Worm (Caenorhabditis elegans) whole organism, midembryonic: ENCODE results near the gene sip-1.

Experiments used
- T22C8.4 ChIP-seq: fragments of 200-800 bp; sonication (Bioruptor generic); IDR thresholded peaks from 2 replicates; pipeline ENCODE4 v1.3.6; 2022; ENCODE audit warnings: missing genetic modification characterization, missing compliant biosample characterization
- cog-1 ChIP-seq: sonication (generic microtip); optimal IDR thresholded peaks from 2 replicates; lab custom pipeline; 2016; ENCODE audit warnings: missing genetic modification characterization, missing compliant biosample characterization
- flt-1 ChIP-seq: fragments of 200-800 bp; sonication (Bioruptor generic); IDR thresholded peaks from 2 replicates; pipeline ENCODE4 v1.3.6; 2022; ENCODE audit warnings: missing genetic modification characterization, missing compliant biosample characterization
- klf-2 ChIP-seq: fragments of 200-800 bp; sonication (Bioruptor generic); conservative IDR thresholded peaks from 2 replicates; pipeline ENCODE4 v1.3.6; 2022; ENCODE audit warnings: missing genetic modification reagents, missing genetic modification characterization, missing compliant biosample characterization
- med-1 ChIP-seq: sonication (generic microtip); optimal IDR thresholded peaks from 2 replicates; lab custom pipeline; 2017; ENCODE audit warnings: missing genetic modification characterization, mild to moderate bottlenecking, missing compliant biosample characterization, antibody characterized with exemption, missing genetic modification reagents; ENCODE audit not compliant: insufficient read depth
- ref-1 ChIP-seq: fragments of 200-800 bp; sonication (Bioruptor generic); conservative IDR thresholded peaks from 2 replicates; pipeline ENCODE4 v1.3.6; 2022; ENCODE audit warnings: missing genetic modification reagents, missing genetic modification characterization, missing compliant biosample characterization
- tab-1 ChIP-seq: fragments of 200-800 bp; sonication (Bioruptor generic); IDR thresholded peaks from 2 replicates; pipeline ENCODE4 v1.3.6; 2022; ENCODE audit warnings: missing genetic modification characterization, missing compliant biosample characterization
- ztf-23 ChIP-seq: fragments of 200-800 bp; sonication (Bioruptor generic); IDR thresholded peaks from 2 replicates; pipeline ENCODE4 v1.3.6; 2022; ENCODE audit warnings: missing genetic modification reagents, missing genetic modification characterization, missing compliant biosample characterization
- ztf-29 ChIP-seq: fragments of 200-800 bp; sonication (Bioruptor generic); IDR thresholded peaks from 2 replicates; pipeline ENCODE4 v1.3.6; 2022; ENCODE audit warnings: missing genetic modification reagents, missing genetic modification characterization, missing compliant biosample characterization

sip-1 gene

DNA sequence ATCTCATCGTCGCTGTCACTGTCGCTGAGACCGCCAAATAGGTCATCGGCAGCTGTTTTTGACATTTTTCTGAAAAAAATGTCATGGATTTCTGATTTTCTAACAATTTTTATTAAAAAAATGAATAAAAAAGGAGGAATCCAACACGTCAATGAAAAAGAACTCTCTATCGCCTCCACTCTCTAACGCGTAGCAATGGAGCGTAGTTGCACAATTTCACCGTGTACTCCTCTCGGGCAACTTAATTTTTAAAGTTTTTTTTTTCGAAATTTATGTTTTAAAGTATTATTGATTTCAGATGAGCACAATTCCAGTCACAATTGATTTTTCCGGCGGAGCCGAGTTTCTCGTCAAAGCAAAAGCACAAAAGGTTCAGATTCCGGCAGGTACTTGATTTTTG lies 1.4 kb downstream of the sip-1 start, which contains the start of the genes taf-11.3 and urm-1:
taf-11.3 (minus strand) TSS at position 69 of the 400 bp plus-strand sequence.
urm-1 (plus strand) TSS at position 299 of the 400 bp plus-strand sequence.
- TF ChIP-seq ztf-29 (GFP tag; lab: Robert Waterston, UW) = no peak
- TF ChIP-seq ref-1 (GFP tag; lab: Robert Waterston, UW) = no peak
- TF ChIP-seq ztf-23 = no peak
- TF ChIP-seq flt-1 (GFP tag; lab: Robert Waterston, UW) = no peak
- TF ChIP-seq T22C8.4 = no peak
- no peak for TF ChIP-seq klf-2
- no peak for TF ChIP-seq med-1 (GFP tag; lab: Kevin White, UChicago)
- TF ChIP-seq cog-1 (tag; lab: Kevin White, UChicago) = no peak
- no peak for TF ChIP-seq tab-1 (GFP tag; lab: Robert Waterston, UW)

DNA sequence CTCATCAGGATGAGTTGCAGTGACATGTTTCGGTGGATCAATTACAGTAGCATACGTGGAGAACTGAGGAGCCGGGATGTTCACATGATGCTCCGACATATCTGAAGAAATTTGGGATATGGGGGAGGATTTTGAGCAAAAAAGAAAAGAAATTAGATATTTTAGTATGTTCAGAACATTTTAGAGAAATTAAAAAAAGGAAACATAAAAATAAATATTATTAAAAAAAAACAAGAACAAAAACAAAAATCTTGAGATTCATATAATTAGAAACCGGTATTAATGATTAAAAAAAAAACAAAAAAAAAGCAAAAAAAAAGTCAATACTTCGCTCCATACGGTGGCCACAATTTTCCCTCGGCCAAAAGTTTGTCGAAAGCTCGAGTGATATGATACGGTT lies 2.8 kb downstream of the sip-1 start, which contains the start of gene rab-33:
rab-33 (minus strand) TSS at position 101 of the 400 bp plus-strand sequence.
- TF ChIP-seq ztf-29 (GFP tag; lab: Robert Waterston, UW) = no peak
- no peak for TF ChIP-seq tab-1 (GFP tag; lab: Robert Waterston, UW)
- TF ChIP-seq ztf-23 = no peak
- no peak for TF ChIP-seq klf-2
- no peak for TF ChIP-seq T22C8.4
- no peak for TF ChIP-seq cog-1 (tag; lab: Kevin White, UChicago)
- no peak for TF ChIP-seq med-1 (GFP tag; lab: Kevin White, UChicago)

DNA sequence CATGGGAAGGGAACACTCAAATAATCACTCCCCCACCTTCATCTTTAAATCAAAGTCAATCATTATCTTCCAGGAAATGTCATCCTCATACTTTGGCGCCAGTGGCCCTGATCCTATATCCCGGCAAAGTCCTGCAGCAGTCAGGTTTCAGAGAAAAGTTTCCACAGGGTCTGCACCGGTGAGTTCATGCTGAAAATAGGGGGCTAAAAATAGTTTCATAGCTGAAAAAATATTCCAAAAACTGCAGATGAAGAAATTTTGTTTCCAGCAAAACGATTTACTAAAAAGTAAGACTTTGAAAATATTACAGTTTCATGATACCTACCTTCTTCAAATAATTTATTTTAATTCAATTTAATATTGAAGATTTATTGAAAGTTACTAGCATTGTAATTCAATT lies 18.5 kb downstream of the sip-1 start, which contains the start of gene ptr-25:
ptr-25 (plus strand) TSS at position 73 of the 400 bp plus-strand sequence.
- TF ChIP-seq T22C8.4 = no peak
- no peak for TF ChIP-seq klf-2
- TF ChIP-seq tab-1 (GFP tag; lab: Robert Waterston, UW) = no peak
- no peak for TF ChIP-seq ref-1 (GFP tag; lab: Robert Waterston, UW)
- TF ChIP-seq cog-1 (tag; lab: Kevin White, UChicago) = no peak
- no peak for TF ChIP-seq med-1 (GFP tag; lab: Kevin White, UChicago)
- no peak for TF ChIP-seq ztf-23
- no peak for TF ChIP-seq flt-1 (GFP tag; lab: Robert Waterston, UW)

DNA sequence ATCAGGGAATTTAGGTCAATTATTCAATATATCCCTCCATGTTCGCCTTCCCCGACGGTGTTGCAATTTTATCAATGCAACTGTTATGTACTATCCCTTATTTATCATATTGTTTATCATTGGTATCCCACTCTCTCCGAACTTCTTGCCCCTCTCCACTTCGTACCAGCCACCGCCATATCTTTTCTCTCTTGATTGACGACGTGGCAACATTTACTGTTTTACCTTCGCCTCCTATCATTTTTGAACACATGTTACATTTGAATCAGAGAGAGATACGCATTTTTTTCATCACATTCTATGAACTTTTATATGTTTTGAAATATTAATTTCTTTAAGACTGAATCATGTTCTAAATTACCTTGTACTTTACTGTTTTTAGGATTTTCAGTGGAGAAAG lies 20.1 kb downstream of the sip-1 start:
- no peak for TF ChIP-seq T22C8.4
- TF ChIP-seq ref-1 (GFP tag; lab: Robert Waterston, UW) = no peak
- no peak for TF ChIP-seq cog-1 (tag; lab: Kevin White, UChicago)
- no peak for TF ChIP-seq flt-1 (GFP tag; lab: Robert Waterston, UW)
- TF ChIP-seq ztf-29 (GFP tag; lab: Robert Waterston, UW) = no peak
- no peak for TF ChIP-seq ztf-23

DNA sequence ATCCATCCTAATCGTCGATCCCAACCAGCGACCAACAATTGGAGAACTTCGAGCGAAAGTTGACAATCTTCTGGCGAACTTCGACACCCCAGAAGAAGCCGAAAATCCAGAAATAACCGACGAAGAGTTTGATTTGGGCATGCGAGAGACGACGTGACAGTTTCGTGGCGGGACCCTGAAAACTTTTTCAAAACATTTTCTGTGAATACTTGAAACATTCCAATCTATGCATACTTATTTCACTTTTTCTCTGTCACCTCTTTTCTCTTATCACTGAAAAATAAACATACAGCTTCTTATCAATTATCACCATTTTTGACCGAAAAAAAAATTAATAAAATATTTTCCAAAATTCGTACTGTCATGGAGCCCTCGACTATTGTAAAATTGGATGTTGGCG lies 24.6 kb downstream of the sip-1 start, which contains the start of gene D2045.8:
D2045.8 (plus strand) TSS at position 301 of the 400 bp plus-strand sequence.
- TF ChIP-seq ref-1 (GFP tag; lab: Robert Waterston, UW) = no peak
- TF ChIP-seq flt-1 (GFP tag; lab: Robert Waterston, UW) = no peak
- TF ChIP-seq cog-1 (tag; lab: Kevin White, UChicago) = no peak
- TF ChIP-seq med-1 (GFP tag; lab: Kevin White, UChicago) = no peak
- no peak for TF ChIP-seq klf-2
- no peak for TF ChIP-seq ztf-23
- no peak for TF ChIP-seq T22C8.4
- no peak for TF ChIP-seq tab-1 (GFP tag; lab: Robert Waterston, UW)

DNA sequence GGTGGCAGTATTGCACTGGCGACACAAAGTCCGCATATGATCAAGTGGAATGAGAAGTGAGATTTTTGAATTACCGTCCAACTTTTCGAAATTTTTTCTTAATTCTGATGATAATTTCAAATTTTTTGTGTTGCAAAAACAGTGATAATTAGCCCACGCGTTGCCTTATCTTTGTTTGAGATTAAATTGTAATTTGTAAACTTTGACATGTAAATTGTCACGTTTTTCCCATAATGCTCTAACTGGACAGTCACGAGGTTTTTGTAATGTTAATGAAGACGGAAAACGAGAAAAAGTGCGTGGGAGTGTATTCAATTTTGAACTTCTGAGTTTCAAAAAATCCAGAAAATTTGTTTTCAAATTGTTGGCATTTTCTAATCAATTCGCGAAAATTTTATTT lies 25.1 kb downstream of the sip-1 start:
- TF ChIP-seq klf-2 (no peak), cog-1 (tag; lab: Kevin White, UChicago) (no peak)

DNA sequence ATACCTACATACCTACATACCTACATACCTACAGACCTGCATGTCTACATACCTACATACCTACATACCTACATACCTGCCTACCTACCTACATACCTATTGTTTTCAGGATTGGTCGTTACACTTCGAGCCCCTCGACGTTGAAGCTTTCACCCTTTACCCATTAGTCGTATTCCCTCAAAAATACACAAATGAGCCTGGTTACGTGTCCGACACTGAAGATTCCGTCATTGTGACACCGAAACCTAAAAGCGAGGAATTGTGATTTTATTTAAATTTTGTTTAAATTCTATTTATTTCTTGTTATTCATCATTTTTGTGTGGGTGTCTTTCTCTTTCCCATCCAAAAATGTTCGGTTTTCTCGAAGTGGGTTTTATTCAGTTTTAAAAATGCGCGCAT lies 27.4 kb downstream of the sip-1 start, which contains the start of gene D2045.7:
D2045.7 (plus strand) TSS at position 301 of the 400 bp plus-strand sequence.
- TF ChIP-seq tab-1 (GFP tag; lab: Robert Waterston, UW) = no peak
- TF ChIP-seq cog-1 (tag; lab: Kevin White, UChicago) = no peak
- no peak for TF ChIP-seq T22C8.4
- no peak for TF ChIP-seq ref-1 (GFP tag; lab: Robert Waterston, UW)
- TF ChIP-seq ztf-23 = no peak
- no peak for TF ChIP-seq flt-1 (GFP tag; lab: Robert Waterston, UW)
- TF ChIP-seq ztf-29 (GFP tag; lab: Robert Waterston, UW) = no peak
- no peak for TF ChIP-seq med-1 (GFP tag; lab: Kevin White, UChicago)
- no peak for TF ChIP-seq klf-2

DNA sequence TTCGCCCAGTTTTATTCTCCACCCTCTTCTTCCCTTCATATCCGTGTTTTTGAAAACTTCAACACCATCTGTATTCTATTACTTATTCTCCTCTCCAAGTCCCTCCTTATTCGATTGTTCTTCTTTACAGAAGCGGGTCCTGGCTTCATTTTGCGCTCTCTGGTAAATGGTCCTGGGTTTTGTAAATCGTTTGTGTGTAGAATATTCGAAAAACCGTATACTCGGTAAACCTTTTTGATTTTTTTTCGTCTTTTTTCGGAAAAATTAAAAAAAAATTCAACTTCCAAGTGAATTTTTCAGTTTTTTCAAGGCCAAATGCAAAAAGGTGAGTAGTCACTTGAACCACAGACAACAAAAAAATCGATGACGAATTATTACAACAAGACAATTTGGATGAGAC lies 31.7 kb downstream of the sip-1 start, which contains the start of gene D2045.9:
D2045.9 (plus strand) TSS at position 301 of the 400 bp plus-strand sequence.
- TF ChIP-seq flt-1 (GFP tag; lab: Robert Waterston, UW) (no peak), tab-1 (GFP tag; lab: Robert Waterston, UW) (no peak), klf-2 (no peak), ztf-23 (no peak), cog-1 (tag; lab: Kevin White, UChicago) (no peak), ztf-29 (GFP tag; lab: Robert Waterston, UW) (no peak), ref-1 (GFP tag; lab: Robert Waterston, UW) (no peak), T22C8.4 (no peak), med-1 (GFP tag; lab: Kevin White, UChicago) (no peak)

DNA sequence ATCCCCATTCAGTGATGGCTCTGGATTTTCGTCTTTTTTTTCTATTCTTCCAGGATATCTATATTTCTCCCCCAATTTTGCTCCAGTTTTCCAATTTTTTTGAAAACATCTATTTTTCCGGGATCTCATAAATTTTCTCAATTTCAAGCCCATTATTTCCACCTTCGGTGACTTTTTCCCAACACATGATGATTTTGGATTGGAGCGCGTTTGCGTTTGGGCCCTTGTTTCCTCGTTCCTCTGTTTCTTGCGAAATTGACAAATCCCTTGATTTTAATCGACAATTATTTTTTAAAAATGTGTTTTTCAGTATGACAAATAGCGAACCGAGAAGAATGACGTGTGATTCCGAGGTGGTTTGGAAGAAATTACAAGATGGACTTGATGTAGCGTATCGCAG lies 35.7 kb downstream of the sip-1 start, which contains the start of gene cul-1:
cul-1 (plus strand) TSS at position 311 of the 400 bp plus-strand sequence.
- TF ChIP-seq med-1 (GFP tag; lab: Kevin White, UChicago) (no peak), T22C8.4 (no peak), cog-1 (tag; lab: Kevin White, UChicago) (no peak), ztf-29 (GFP tag; lab: Robert Waterston, UW) (no peak), flt-1 (GFP tag; lab: Robert Waterston, UW) (no peak), klf-2 (no peak), tab-1 (GFP tag; lab: Robert Waterston, UW) (no peak), ref-1 (GFP tag; lab: Robert Waterston, UW) (no peak), ztf-23 (no peak)

DNA sequence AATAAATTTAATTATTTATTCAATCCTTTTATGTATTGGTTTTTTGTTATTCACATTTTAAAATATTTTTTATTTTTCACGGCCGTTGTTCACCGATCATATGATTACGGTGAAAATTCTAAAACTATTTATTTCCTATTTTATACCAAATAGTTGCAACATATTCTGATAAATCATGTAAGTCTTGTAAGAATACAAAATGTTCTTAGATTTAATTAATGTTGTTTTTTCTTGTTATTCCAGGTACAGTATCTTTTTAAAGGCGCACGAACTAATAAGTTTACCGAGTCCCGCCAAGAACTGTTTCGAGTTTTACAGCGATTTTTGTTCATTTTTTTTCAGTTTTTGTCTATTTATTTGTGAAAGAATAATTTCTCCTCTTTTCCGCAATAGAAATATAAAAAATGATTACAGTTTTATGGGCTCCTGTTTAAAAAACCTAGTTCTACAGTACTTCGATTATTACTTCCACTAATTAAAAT lies 37.0 kb downstream of the sip-1 start, which contains the start of gene D2045.5:
D2045.5 (minus strand) TSS at position 51 of the 482 bp plus-strand sequence.
- no peak for TF ChIP-seq klf-2
- no peak for TF ChIP-seq ztf-23
- no peak for TF ChIP-seq tab-1 (GFP tag; lab: Robert Waterston, UW)
- TF ChIP-seq cog-1 (tag; lab: Kevin White, UChicago) = no peak
- no peak for TF ChIP-seq flt-1 (GFP tag; lab: Robert Waterston, UW)
- no peak for TF ChIP-seq ztf-29 (GFP tag; lab: Robert Waterston, UW)
